Worm (Caenorhabditis elegans) whole organism, midembryonic: ENCODE measurements around the gene C28H8.5.

Source experiments
- T22C8.4 ChIP-seq: fragments of 200-800 bp; sonication (Bioruptor generic); IDR thresholded peaks from 2 replicates; pipeline ENCODE4 v1.3.6; 2022; ENCODE audit warnings: missing genetic modification characterization, missing compliant biosample characterization
- klf-2 ChIP-seq: fragments of 200-800 bp; sonication (Bioruptor generic); conservative IDR thresholded peaks from 2 replicates; pipeline ENCODE4 v1.3.6; 2022; ENCODE audit warnings: missing genetic modification reagents, missing genetic modification characterization, missing compliant biosample characterization
- tab-1 ChIP-seq: fragments of 200-800 bp; sonication (Bioruptor generic); IDR thresholded peaks from 2 replicates; pipeline ENCODE4 v1.3.6; 2022; ENCODE audit warnings: missing genetic modification characterization, missing compliant biosample characterization
- ztf-29 ChIP-seq: fragments of 200-800 bp; sonication (Bioruptor generic); IDR thresholded peaks from 2 replicates; pipeline ENCODE4 v1.3.6; 2022; ENCODE audit warnings: missing genetic modification reagents, missing genetic modification characterization, missing compliant biosample characterization

DNA sequence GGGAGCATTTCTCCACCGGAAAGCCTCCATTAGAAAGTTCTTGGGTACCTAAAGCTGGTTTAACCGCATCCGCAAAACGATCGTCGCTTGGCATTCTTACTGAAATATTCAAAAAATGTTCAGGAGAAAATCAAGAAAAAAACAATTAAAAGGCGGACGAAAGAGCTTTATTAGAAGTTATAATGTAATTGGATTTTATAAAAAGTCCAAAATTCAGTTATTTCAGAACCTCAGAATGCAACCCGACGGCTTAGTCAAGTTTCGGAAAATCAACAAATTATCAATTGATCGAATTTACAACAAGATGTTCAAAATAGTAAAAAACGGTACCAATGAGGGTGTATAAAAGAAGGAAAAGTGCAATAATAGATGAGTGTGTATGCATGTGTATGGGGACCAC lies 11.8 kb downstream of the C28H8.5 start, which contains the start of gene pxl-1:
- TF ChIP-seq klf-2 (GFP tag; lab: Robert Waterston, UW): no peak
- TF ChIP-seq tab-1: no peak
- no peak for TF ChIP-seq T22C8.4
- TF ChIP-seq ztf-29 (GFP tag; lab: Robert Waterston, UW): no peak
